Worm (Caenorhabditis elegans) whole organism, L2 larva: Measurements from ENCODE around the gene nlp-66.

ENCODE experiments used
- C34F6.9 ChIP-seq: fragments of 150-350 bp; optimal IDR thresholded peaks from 2 replicates; lab custom pipeline; 2014; ENCODE audit warnings: missing biosample characterization, missing genetic modification characterization
- F13H6.1 ChIP-seq: sonication (generic microtip); optimal IDR thresholded peaks from 2 replicates; lab custom pipeline; 2016; ENCODE audit warnings: missing genetic modification characterization, missing compliant biosample characterization
- R02D3.7 ChIP-seq: fragments of 150-350 bp; optimal IDR thresholded peaks from 2 replicates; lab custom pipeline; 2014; ENCODE audit warnings: missing biosample characterization, missing genetic modification characterization
- Y55F3AM.14 ChIP-seq: fragments of 200-800 bp; sonication (Bioruptor generic); optimal IDR thresholded peaks from 2 replicates; lab custom pipeline; 2018; ENCODE audit warnings: mild to moderate bottlenecking, missing genetic modification characterization, missing compliant biosample characterization
- ZK546.5 ChIP-seq: sonication (generic microtip); optimal IDR thresholded peaks from 2 replicates; lab custom pipeline; 2017; ENCODE audit warnings: missing biosample characterization, missing genetic modification characterization
- alr-1 ChIP-seq: fragments of 150-350 bp; optimal IDR thresholded peaks from 2 replicates; lab custom pipeline; 2014; ENCODE audit warnings: missing biosample characterization, missing genetic modification characterization
- aly-2 ChIP-seq: fragments of 150-350 bp; optimal IDR thresholded peaks from 2 replicates; lab custom pipeline; 2014; ENCODE audit warnings: missing biosample characterization, missing genetic modification characterization
- ama-1 ChIP-seq: fragments of 150-350 bp; optimal IDR thresholded peaks from 2 replicates; lab custom pipeline; 2018; ENCODE audit warnings: inconsistent platforms
- blmp-1 ChIP-seq: sonication (generic microtip); optimal IDR thresholded peaks from 2 replicates; lab custom pipeline; 2017; ENCODE audit warnings: missing genetic modification characterization, mild to moderate bottlenecking, missing compliant biosample characterization, antibody characterized with exemption, moderate library complexity; ENCODE audit not compliant: insufficient read depth
- ceh-16 ChIP-seq: fragments of 150-350 bp; optimal IDR thresholded peaks from 2 replicates; lab custom pipeline; 2014; ENCODE audit warnings: missing biosample characterization, missing genetic modification characterization
- ceh-82 ChIP-seq: fragments of 150-350 bp; optimal IDR thresholded peaks from 2 replicates; lab custom pipeline; 2014; ENCODE audit warnings: missing biosample characterization, missing genetic modification characterization
- crh-2 ChIP-seq: sonication (generic microtip); optimal IDR thresholded peaks from 2 replicates; lab custom pipeline; 2017; ENCODE audit warnings: missing biosample characterization, missing genetic modification characterization
- dmd-4 ChIP-seq: sonication (generic microtip); optimal IDR thresholded peaks from 2 replicates; lab custom pipeline; 2017; ENCODE audit warnings: missing biosample characterization, missing genetic modification characterization
- egl-27 ChIP-seq: sonication (generic microtip); optimal IDR thresholded peaks from 3 replicates; lab custom pipeline; 2017; ENCODE audit warnings: missing biosample characterization, missing genetic modification reagents, missing genetic modification characterization
- elt-1 ChIP-seq: fragments of 150-350 bp; optimal IDR thresholded peaks from 2 replicates; lab custom pipeline; 2014; ENCODE audit warnings: missing biosample characterization, missing genetic modification characterization
- elt-3 ChIP-seq: sonication (generic microtip); optimal IDR thresholded peaks from 2 replicates; lab custom pipeline; 2017; ENCODE audit warnings: missing biosample characterization, missing genetic modification characterization
- fos-1 ChIP-seq: fragments of 150-350 bp; optimal IDR thresholded peaks from 2 replicates; lab custom pipeline; 2014; ENCODE audit warnings: missing biosample characterization, missing genetic modification characterization
- gmeb-1 ChIP-seq: fragments of 150-350 bp; optimal IDR thresholded peaks from 2 replicates; lab custom pipeline; 2014; ENCODE audit warnings: missing biosample characterization, missing genetic modification characterization
- lin-11 ChIP-seq: fragments of 150-350 bp; sonication (generic microtip); optimal IDR thresholded peaks from 2 replicates; lab custom pipeline; 2014; ENCODE audit warnings: missing biosample characterization, missing genetic modification characterization, inconsistent platforms, mixed read lengths
- lin-13 ChIP-seq: fragments of 150-350 bp; optimal IDR thresholded peaks from 2 replicates; lab custom pipeline; 2014; ENCODE audit warnings: missing biosample characterization, missing genetic modification reagents, missing genetic modification characterization
- lin-39 ChIP-seq: fragments of 150-350 bp; optimal IDR thresholded peaks from 2 replicates; lab custom pipeline; 2014; ENCODE audit warnings: missing biosample characterization, missing genetic modification reagents, missing genetic modification characterization
- lsy-2 ChIP-seq, 2 experiments: fragments of 150-350 bp in 1 of 2; sonication (generic microtip) in 1 of 2; optimal IDR thresholded peaks; 2 replicates each; lab custom pipeline; 2014 to 2017; ENCODE audit warnings: missing biosample characterization in 2 of 2, missing genetic modification characterization in 2 of 2
- mab-5 ChIP-seq: fragments of 150-350 bp; optimal IDR thresholded peaks from 2 replicates; lab custom pipeline; 2014; ENCODE audit warnings: missing biosample characterization, missing genetic modification characterization
- mbf-1 ChIP-seq: sonication (generic microtip); optimal IDR thresholded peaks from 2 replicates; lab custom pipeline; 2017; ENCODE audit warnings: missing biosample characterization, missing genetic modification characterization
- mdl-1 ChIP-seq, 2 experiments: fragments of 150-350 bp in 1 of 2; sonication (generic microtip) in 1 of 2; optimal IDR thresholded peaks; 2 replicates each; lab custom pipeline; 2017; ENCODE audit warnings: missing biosample characterization in 2 of 2, missing genetic modification characterization in 2 of 2
- nhr-10 ChIP-seq: sonication (generic microtip); optimal IDR thresholded peaks from 2 replicates; lab custom pipeline; 2017; ENCODE audit warnings: missing biosample characterization, missing genetic modification characterization
- nhr-11 ChIP-seq: fragments of 150-350 bp; optimal IDR thresholded peaks from 2 replicates; lab custom pipeline; 2014; ENCODE audit warnings: missing biosample characterization, missing genetic modification characterization
- nhr-12 ChIP-seq: fragments of 150-350 bp; optimal IDR thresholded peaks from 2 replicates; lab custom pipeline; 2014; ENCODE audit warnings: missing biosample characterization, missing genetic modification characterization
- nhr-129 ChIP-seq: fragments of 150-350 bp; optimal IDR thresholded peaks from 2 replicates; lab custom pipeline; 2014; ENCODE audit warnings: missing biosample characterization, missing genetic modification characterization
- nhr-21 ChIP-seq: fragments of 150-350 bp; optimal IDR thresholded peaks from 2 replicates; lab custom pipeline; 2014; ENCODE audit warnings: missing biosample characterization, missing genetic modification characterization
- nhr-23 ChIP-seq: fragments of 150-350 bp; optimal IDR thresholded peaks from 2 replicates; lab custom pipeline; 2014; ENCODE audit warnings: missing biosample characterization, missing genetic modification reagents, missing genetic modification characterization
- nhr-237 ChIP-seq: fragments of 150-350 bp; optimal IDR thresholded peaks from 2 replicates; lab custom pipeline; 2014; ENCODE audit warnings: missing biosample characterization, missing genetic modification characterization
- nhr-25 ChIP-seq: fragments of 150-350 bp; sonication (generic microtip); optimal IDR thresholded peaks from 3 replicates; lab custom pipeline; 2014; ENCODE audit warnings: missing biosample characterization, missing genetic modification characterization
- nhr-6 ChIP-seq: fragments of 150-350 bp; optimal IDR thresholded peaks from 2 replicates; lab custom pipeline; 2014; ENCODE audit warnings: missing biosample characterization, missing genetic modification characterization
- nhr-77 ChIP-seq: fragments of 150-350 bp; optimal IDR thresholded peaks from 2 replicates; lab custom pipeline; 2014; ENCODE audit warnings: missing biosample characterization, missing genetic modification characterization
- peb-1 ChIP-seq: fragments of 150-350 bp; optimal IDR thresholded peaks from 2 replicates; lab custom pipeline; 2014; ENCODE audit warnings: missing biosample characterization, missing genetic modification characterization
- sem-4 ChIP-seq: fragments of 150-350 bp; optimal IDR thresholded peaks from 2 replicates; lab custom pipeline; 2014; ENCODE audit warnings: missing biosample characterization, missing genetic modification reagents, missing genetic modification characterization
- skn-1 ChIP-seq: sonication (generic microtip); optimal IDR thresholded peaks from 2 replicates; lab custom pipeline; 2017; ENCODE audit warnings: missing biosample characterization, missing genetic modification characterization
- sma-3 ChIP-seq: sonication (generic microtip); optimal IDR thresholded peaks from 2 replicates; lab custom pipeline; 2016; ENCODE audit warnings: missing genetic modification reagents, missing genetic modification characterization, missing compliant biosample characterization
- sma-9 ChIP-seq, 2 experiments: fragments of 150-350 bp in 1 of 2; sonication (generic microtip) in 1 of 2; optimal IDR thresholded peaks; 2 replicates each; lab custom pipeline; 2014 to 2016; ENCODE audit warnings: missing genetic modification characterization in 2 of 2, mild to moderate bottlenecking in 1 of 2, missing biosample characterization in 1 of 2, missing compliant biosample characterization in 1 of 2, missing genetic modification reagents in 1 of 2, moderate library complexity in 1 of 2
- snpc-4 ChIP-seq: fragments of 150-350 bp; optimal IDR thresholded peaks from 2 replicates; lab custom pipeline; 2014; ENCODE audit warnings: missing biosample characterization, missing genetic modification characterization
- unc-39 ChIP-seq: fragments of 150-350 bp; optimal IDR thresholded peaks from 2 replicates; lab custom pipeline; 2014; ENCODE audit warnings: missing biosample characterization, missing genetic modification characterization
- unc-55 ChIP-seq: fragments of 150-350 bp; sonication (generic microtip); optimal IDR thresholded peaks from 3 replicates; lab custom pipeline; 2014; ENCODE audit warnings: missing biosample characterization, missing genetic modification reagents, missing genetic modification characterization
- unc-62 ChIP-seq: fragments of 150-350 bp; optimal IDR thresholded peaks from 2 replicates; lab custom pipeline; 2014; ENCODE audit warnings: missing biosample characterization, missing genetic modification reagents, missing genetic modification characterization
- zag-1 ChIP-seq: fragments of 150-350 bp; optimal IDR thresholded peaks from 2 replicates; lab custom pipeline; 2014; ENCODE audit warnings: missing biosample characterization, missing genetic modification characterization
- ztf-1 ChIP-seq: fragments of 200-800 bp; sonication (Bioruptor generic); conservative IDR thresholded peaks from 2 replicates; pipeline ENCODE4 v1.3.6; 2022; ENCODE audit warnings: missing genetic modification characterization, missing compliant biosample characterization
- ztf-11 ChIP-seq: sonication (generic microtip); optimal IDR thresholded peaks from 2 replicates; lab custom pipeline; 2017; ENCODE audit warnings: missing biosample characterization, missing genetic modification characterization
- ztf-4 ChIP-seq: fragments of 150-350 bp; optimal IDR thresholded peaks from 2 replicates; lab custom pipeline; 2014; ENCODE audit warnings: missing biosample characterization, missing genetic modification characterization

Gene nlp-66

DNA sequence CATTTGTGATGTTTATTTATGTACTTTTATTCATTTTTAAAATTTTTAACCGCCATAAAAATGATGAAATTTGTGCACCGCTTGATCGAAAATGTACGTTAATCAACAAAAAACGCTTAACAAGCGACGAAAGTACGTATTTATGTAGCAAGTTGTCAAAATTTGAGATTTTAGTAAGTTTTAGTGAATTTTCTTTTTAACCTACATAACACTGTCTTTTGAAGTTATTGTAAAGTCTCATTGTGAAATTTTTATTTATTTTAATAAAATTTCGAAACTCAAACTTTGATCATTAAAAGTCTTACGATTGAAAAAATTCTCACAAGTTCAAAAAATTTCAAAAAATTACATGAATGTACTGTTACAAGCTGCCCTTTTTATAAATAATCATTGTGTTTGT lies 19.3 kb downstream of the nlp-66 start:
- TF ChIP-seq mbf-1 (tag; lab: Kevin White, UChicago) (no peak), skn-1 (no peak), nhr-10 (tag; lab: Kevin White, UChicago) (no peak), ama-1 (lab: Kevin White, UChicago) (no peak), nhr-21 (tag; lab: Kevin White, UChicago) (no peak), alr-1 (tag; lab: Kevin White, UChicago) (no peak), nhr-11 (no peak), ztf-1 (GFP tag; lab: Robert Waterston, UW) (no peak), ceh-82 (tag; lab: Kevin White, UChicago) (no peak), blmp-1 (no peak), egl-27 (tag; lab: Kevin White, UChicago) (no peak), crh-2 (no peak), ztf-11 (tag; lab: Kevin White, UChicago) (no peak), lin-13 (GFP tag; lab: Kevin White, UChicago) (no peak), snpc-4 (tag; lab: Kevin White, UChicago) (no peak), nhr-129 (no peak), mab-5 (tag; lab: Kevin White, UChicago) (no peak), elt-1 (no peak), sma-3 (GFP tag; lab: Kevin White, UChicago) (no peak), lin-39 (tag; lab: Kevin White, UChicago) (no peak)

DNA sequence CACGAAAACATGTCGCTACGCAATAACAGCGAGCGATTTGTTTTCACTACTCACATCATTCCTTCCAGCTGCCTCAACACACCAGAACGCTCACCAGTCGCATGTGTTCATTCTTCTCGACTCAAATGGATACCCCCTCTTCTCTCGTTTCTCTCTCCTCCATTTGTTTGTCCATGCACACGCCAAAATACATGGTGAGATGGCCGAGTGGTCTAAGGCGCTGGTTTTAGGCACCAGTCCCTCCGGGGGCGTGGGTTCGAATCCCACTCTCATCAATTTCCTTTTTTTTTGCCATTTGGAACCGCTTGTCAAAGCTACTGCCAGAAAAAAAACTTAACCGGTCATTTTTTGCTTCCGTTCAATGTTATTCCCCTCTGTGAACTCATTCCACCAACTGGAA lies 21.1 kb downstream of the nlp-66 start:
- TF ChIP-seq ZK546.5 (tag; lab: Kevin White, UChicago) (no peak), mdl-1 (tag; optimal IDR thresholded peaks at IDR 0.05; lab: Kevin White, UChicago) (peak in 1 of 2 experiments; percentile 86), fos-1 (tag; lab: Kevin White, UChicago) (peak; percentile 77), ceh-82 (tag; lab: Kevin White, UChicago) (peak; percentile 24), blmp-1 (peak; percentile 59), sma-3 (GFP tag; lab: Kevin White, UChicago) (peak; percentile 82), lin-39 (tag; lab: Kevin White, UChicago) (no peak), alr-1 (tag; lab: Kevin White, UChicago) (no peak), nhr-129 (peak; percentile 85), mab-5 (tag; lab: Kevin White, UChicago) (peak; percentile 84), nhr-11 (no peak), nhr-23 (tag; lab: Kevin White, UChicago) (no peak), lin-11 (tag; lab: Kevin White, UChicago) (peak; percentile 79), dmd-4 (tag; lab: Kevin White, UChicago) (peak; percentile 13), nhr-25 (no peak), egl-27 (tag; lab: Kevin White, UChicago) (peak; percentile 71), nhr-10 (tag; lab: Kevin White, UChicago) (peak; percentile 11), nhr-21 (tag; lab: Kevin White, UChicago) (peak; percentile 75), unc-55 (peak; percentile 86), peb-1 (no peak), Y55F3AM.14 (GFP tag; lab: Kevin White, UChicago) (peak; percentile 51), lin-13 (GFP tag; lab: Kevin White, UChicago) (peak; percentile 80), lsy-2 (tag; optimal IDR thresholded peaks at IDR 0.05; lab: Kevin White, UChicago) (peak in 1 of 2 experiments; percentile 76), crh-2 (peak; percentile 79), mbf-1 (tag; lab: Kevin White, UChicago) (no peak), C34F6.9 (tag; lab: Kevin White, UChicago) (peak; percentile 60), ztf-4 (tag; lab: Kevin White, UChicago) (no peak), ztf-1 (GFP tag; lab: Robert Waterston, UW) (no peak), elt-3 (tag; lab: Kevin White, UChicago) (no peak), skn-1 (no peak), nhr-237 (peak; percentile 34), R02D3.7 (tag; lab: Kevin White, UChicago) (no peak), F13H6.1 (peak; percentile 72), aly-2 (no peak), nhr-12 (no peak), ama-1 (lab: Kevin White, UChicago) (no peak), elt-1 (no peak), sma-9 (GFP tag; optimal IDR thresholded peaks at IDR 0.05; lab: Kevin White, UChicago) (peak; percentile 79), sma-9 (tag; optimal IDR thresholded peaks at IDR 0.05; lab: Kevin White, UChicago) (no peak), zag-1 (peak; percentile 60), snpc-4 (tag; lab: Kevin White, UChicago) (no peak), ztf-11 (tag; lab: Kevin White, UChicago) (no peak), unc-62 (GFP tag; lab: Kevin White, UChicago) (no peak), gmeb-1 (tag; lab: Kevin White, UChicago) (peak; percentile 21), ceh-16 (tag; lab: Kevin White, UChicago) (no peak), sem-4 (tag; lab: Kevin White, UChicago) (peak; percentile 58), unc-39 (tag; lab: Kevin White, UChicago) (peak; percentile 10), nhr-77 (tag; lab: Kevin White, UChicago) (no peak), nhr-6 (tag; lab: Kevin White, UChicago) (peak; percentile 60)
